Worm (Caenorhabditis elegans) whole organism, young adult: ENCODE measurements around the gene clec-25.

Source experiments
- K11D2.4 ChIP-seq: fragments of 200-800 bp; sonication (Bioruptor generic); IDR thresholded peaks from 2 replicates; pipeline ENCODE4 v1.3.6; 2022; ENCODE audit warnings: missing genetic modification reagents, missing genetic modification characterization, missing compliant biosample characterization
- athp-1 ChIP-seq: sonication (generic microtip); optimal IDR thresholded peaks from 2 replicates; lab custom pipeline; 2017; ENCODE audit warnings: mild to moderate bottlenecking, missing genetic modification characterization, missing compliant biosample characterization
- attf-3 ChIP-seq: fragments of 200-800 bp; sonication (Bioruptor generic); conservative IDR thresholded peaks from 2 replicates; pipeline ENCODE4 v1.3.6; 2022; ENCODE audit warnings: missing genetic modification reagents, missing genetic modification characterization, missing compliant biosample characterization
- ceh-40 ChIP-seq: fragments of 200-800 bp; sonication (Bioruptor generic); IDR thresholded peaks from 2 replicates; pipeline ENCODE4 v1.3.6; 2022; ENCODE audit warnings: missing genetic modification characterization, missing compliant biosample characterization
- dpl-1 ChIP-seq: fragments of 150-350 bp; optimal IDR thresholded peaks from 2 replicates; lab custom pipeline; 2014; ENCODE audit warnings: missing biosample characterization, missing genetic modification reagents, missing genetic modification characterization
- efl-1 ChIP-seq: fragments of 150-350 bp; optimal IDR thresholded peaks from 2 replicates; lab custom pipeline; 2014; ENCODE audit warnings: missing biosample characterization, missing genetic modification reagents, missing genetic modification characterization
- nhr-179 ChIP-seq: sonication (generic microtip); optimal IDR thresholded peaks from 2 replicates; lab custom pipeline; 2016; ENCODE audit warnings: mild to moderate bottlenecking, missing genetic modification characterization, missing compliant biosample characterization
- nhr-80 ChIP-seq: sonication (generic microtip); optimal IDR thresholded peaks from 2 replicates; lab custom pipeline; 2016; ENCODE audit warnings: missing genetic modification characterization, missing compliant biosample characterization
- pha-4 ChIP-seq: fragments of 150-350 bp; sonication (generic microtip); optimal IDR thresholded peaks from 2 replicates; lab custom pipeline; 2014; ENCODE audit warnings: missing biosample characterization, missing genetic modification reagents, missing genetic modification characterization
- snpc-4 ChIP-seq, 5 experiments: fragments of 150-350 bp in 1 of 5; sonication (generic microtip) in 4 of 5; optimal IDR thresholded peaks; 2 replicates each; lab custom pipeline; 2014 to 2018; ENCODE audit warnings: missing genetic modification characterization in 5 of 5, missing biosample characterization in 3 of 5, antibody characterized with exemption in 2 of 5, mild to moderate bottlenecking in 2 of 5, missing compliant biosample characterization in 2 of 5, missing genotype in 2 of 5, moderate library complexity in 2 of 5, missing genetic modification reagents in 1 of 5

DNA sequence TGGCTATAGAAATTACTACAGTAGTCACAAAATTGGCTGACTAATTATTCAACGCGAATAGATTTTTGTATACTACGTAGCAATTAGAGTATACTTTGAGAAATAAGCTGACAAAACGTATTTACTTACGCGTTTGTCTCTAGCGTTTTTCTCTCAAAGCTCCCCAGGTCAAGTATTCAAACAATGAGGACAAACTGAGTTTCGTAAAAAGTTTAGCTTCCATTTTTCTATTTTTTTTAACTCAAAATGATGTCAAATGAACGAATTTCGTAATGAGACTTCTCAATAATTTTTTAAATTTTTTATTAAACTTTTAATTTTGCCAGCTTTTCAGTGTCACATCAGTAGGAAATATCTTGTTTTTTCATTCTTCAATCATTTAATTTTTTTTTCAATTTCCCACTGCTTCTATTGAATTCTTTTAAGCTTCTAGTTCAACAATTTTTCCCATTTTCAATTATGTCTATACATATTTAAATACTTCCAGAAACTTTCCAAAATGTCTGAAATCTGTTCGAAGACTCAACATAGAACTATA is 45.8 kb downstream of the clec-25 start, which contains the start of the genes ifas-2 and fbxa-44:
- TF ChIP-seq snpc-4 (GFP tag; optimal IDR thresholded peaks at IDR 0.05; lab: Kevin White, UChicago) (no peak), snpc-4 (tag; optimal IDR thresholded peaks at IDR 0.05; lab: Kevin White, UChicago) (no peak), pha-4 (tag; lab: Kevin White, UChicago) (no peak), efl-1 (GFP tag; lab: Kevin White, UChicago) (no peak), K11D2.4 (GFP tag; lab: Robert Waterston, UW) (no peak), athp-1 (tag; lab: Kevin White, UChicago) (no peak), dpl-1 (GFP tag; lab: Kevin White, UChicago) (no peak), nhr-80 (tag; lab: Kevin White, UChicago) (no peak), attf-3 (GFP tag; lab: Robert Waterston, UW) (no peak), ceh-40 (GFP tag; lab: Robert Waterston, UW) (no peak), nhr-179 (no peak)
